Fruit fly (Drosophila melanogaster) whole organism, prepupa: ENCODE data around the gene Dip-C.

Experiments
- CG11294 ChIP-seq: fragments of 200-800 bp; sonication (Bioruptor generic); IDR thresholded peaks from 2 replicates; pipeline ENCODE4 v1.3.6; 2022; ENCODE audit warnings: missing biosample characterization, missing genetic modification characterization
- CG3919 ChIP-seq: fragments of 200-800 bp; sonication (Bioruptor generic); optimal IDR thresholded peaks from 3 replicates; lab custom pipeline; 2016; ENCODE audit warnings: missing biosample characterization, missing genetic modification characterization
- CG6163 ChIP-seq: fragments of 200-800 bp; sonication (Bioruptor generic); IDR thresholded peaks from 3 replicates; pipeline ENCODE4 v1.3.6; 2022; ENCODE audit warnings: missing biosample characterization, missing genetic modification characterization
- CG6792 ChIP-seq: fragments of 200-800 bp; sonication (Bioruptor generic); optimal IDR thresholded peaks from 3 replicates; lab custom pipeline; 2016; ENCODE audit warnings: missing biosample characterization, missing genetic modification characterization
- CG8632 ChIP-seq: fragments of 200-800 bp; sonication (Bioruptor generic); optimal IDR thresholded peaks from 3 replicates; lab custom pipeline; 2016; ENCODE audit warnings: missing biosample characterization, missing genetic modification characterization
- Hr38 ChIP-seq: sonication (Bioruptor generic); optimal IDR thresholded peaks from 2 replicates; lab custom pipeline; 2016; ENCODE audit warnings: missing biosample characterization, missing genetic modification characterization
- OdsH ChIP-seq: fragments of 200-800 bp; sonication (Bioruptor generic); optimal IDR thresholded peaks from 3 replicates; lab custom pipeline; 2016; ENCODE audit warnings: missing biosample characterization, missing genetic modification characterization
- Sox15 ChIP-seq: fragments of 200-800 bp; sonication (Bioruptor generic); optimal IDR thresholded peaks from 3 replicates; lab custom pipeline; 2016; ENCODE audit warnings: missing biosample characterization, missing genetic modification characterization
- dac ChIP-seq: fragments of 200-800 bp; sonication (Bioruptor generic); optimal IDR thresholded peaks from 2 replicates; lab custom pipeline; 2017; ENCODE audit warnings: missing biosample characterization, mild to moderate bottlenecking, missing genetic modification characterization
- esn ChIP-seq: fragments of 200-800 bp; sonication (Bioruptor generic); optimal IDR thresholded peaks from 2 replicates; lab custom pipeline; 2016; ENCODE audit warnings: missing biosample characterization, mild to moderate bottlenecking, missing genetic modification characterization, moderate library complexity
- lz ChIP-seq: fragments of 200-800 bp; sonication (Bioruptor generic); optimal IDR thresholded peaks from 3 replicates; lab custom pipeline; 2016; ENCODE audit warnings: missing biosample characterization, missing genetic modification characterization
- ss ChIP-seq, 2 experiments: fragments of 200-800 bp; sonication (Bioruptor generic); optimal IDR thresholded peaks; 2 replicates in 1 of 2; 3 replicates in 1 of 2; lab custom pipeline; 2017 to 2018; ENCODE audit warnings: mild to moderate bottlenecking in 2 of 2, missing biosample characterization in 2 of 2, missing genetic modification characterization in 2 of 2, moderate library complexity in 1 of 2

DNA sequence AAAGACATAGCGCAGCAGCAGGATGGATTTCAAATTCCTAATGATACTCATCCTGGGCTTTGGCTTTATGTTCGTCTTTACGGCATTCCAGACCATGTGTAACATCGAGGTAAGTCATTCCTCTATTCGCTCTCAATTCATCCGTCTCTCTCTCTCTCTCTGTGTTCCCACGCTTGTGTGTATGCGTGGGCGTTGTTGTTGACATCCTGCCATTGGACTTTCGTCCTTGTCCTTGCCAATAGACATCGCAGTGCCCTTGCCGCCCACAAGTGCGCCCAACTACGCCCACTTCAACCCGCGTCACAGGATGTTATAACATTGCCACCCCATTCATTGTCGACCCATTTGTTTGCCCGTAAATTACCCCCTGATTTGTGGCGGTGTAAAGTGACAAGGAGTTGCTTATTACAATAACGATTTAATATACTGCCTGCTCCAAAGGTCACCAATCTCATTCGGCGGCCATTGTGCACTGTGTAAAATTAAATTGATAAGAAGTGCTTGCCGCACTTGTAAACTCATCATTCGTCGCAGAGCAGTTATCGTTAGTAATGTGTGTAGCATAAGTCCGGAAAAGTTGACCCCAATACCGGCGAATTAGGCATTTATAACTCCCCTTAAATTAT is 36.2 kb upstream of the Dip-C start:
- TF ChIP-seq CG3919 = peak; percentile 21
- no peak for TF ChIP-seq CG11294 (GFP tag; lab: Robert Waterston, UW)
- TF ChIP-seq CG6792 = no peak
- no peak for TF ChIP-seq OdsH (GFP tag; lab: Kevin White, UChicago)
- TF ChIP-seq esn (GFP tag; lab: Kevin White, UChicago) = no peak
- TF ChIP-seq CG6163 = no peak
- TF ChIP-seq ss (GFP tag; optimal IDR thresholded peaks at IDR 0.05; lab: Kevin White, UChicago) = peak in 1 of 2 experiments; percentile 44
- no peak for TF ChIP-seq CG8632 (GFP tag; lab: Kevin White, UChicago)
- no peak for TF ChIP-seq lz (GFP tag; lab: Kevin White, UChicago)
- no peak for TF ChIP-seq Hr38
- TF ChIP-seq dac (GFP tag; lab: Kevin White, UChicago) = no peak
- no peak for TF ChIP-seq Sox15
